Worm (Caenorhabditis elegans) whole organism, mixed stage, embryonic: ENCODE measurements around the gene T13F3.8.

Source experiments
- M03D4.4 ChIP-seq: sonication (generic microtip); optimal IDR thresholded peaks from 2 replicates; lab custom pipeline; 2017; ENCODE audit warnings: mild to moderate bottlenecking, missing genetic modification characterization, missing compliant biosample characterization
- bed-3 ChIP-seq: fragments of 200-800 bp; sonication (Bioruptor generic); optimal IDR thresholded peaks from 3 replicates; lab custom pipeline; 2018; ENCODE audit warnings: mild to moderate bottlenecking, missing genetic modification characterization, moderate library complexity, missing compliant biosample characterization
- blmp-1 ChIP-seq: fragments of 150-350 bp; optimal IDR thresholded peaks from 2 replicates; lab custom pipeline; 2014; ENCODE audit warnings: missing biosample characterization, missing genetic modification characterization
- drap-1 ChIP-seq: fragments of 200-800 bp; sonication (Bioruptor generic); optimal IDR thresholded peaks from 3 replicates; lab custom pipeline; 2018; ENCODE audit warnings: mild to moderate bottlenecking, missing genetic modification characterization, missing compliant biosample characterization
- elt-1 ChIP-seq: sonication (generic microtip); optimal IDR thresholded peaks from 2 replicates; lab custom pipeline; 2017; ENCODE audit warnings: missing genetic modification characterization, mild to moderate bottlenecking, missing compliant biosample characterization, antibody characterized with exemption, moderate library complexity, borderline replicate concordance; ENCODE audit not compliant: insufficient read depth
- elt-3 ChIP-seq: fragments of 150-350 bp; optimal IDR thresholded peaks from 2 replicates; lab custom pipeline; 2014; ENCODE audit warnings: missing biosample characterization, missing genetic modification characterization
- flh-1 ChIP-seq: fragments of 200-800 bp; sonication (Bioruptor generic); optimal IDR thresholded peaks from 2 replicates; lab custom pipeline; 2018; ENCODE audit warnings: mild to moderate bottlenecking, missing genetic modification characterization, moderate library complexity, missing compliant biosample characterization
- ham-2 ChIP-seq: fragments of 200-800 bp; sonication (Bioruptor generic); optimal IDR thresholded peaks from 2 replicates; lab custom pipeline; 2018; ENCODE audit warnings: mild to moderate bottlenecking, missing genetic modification characterization, missing compliant biosample characterization
- hlh-1 ChIP-seq: fragments of 150-350 bp; optimal IDR thresholded peaks from 2 replicates; lab custom pipeline; 2014; ENCODE audit warnings: missing biosample characterization, missing genetic modification reagents, missing genetic modification characterization
- lin-13 ChIP-seq: fragments of 150-350 bp; optimal IDR thresholded peaks from 2 replicates; lab custom pipeline; 2014; ENCODE audit warnings: missing biosample characterization, missing genetic modification characterization
- lin-32 ChIP-seq: fragments of 200-800 bp; sonication (Bioruptor generic); optimal IDR thresholded peaks from 2 replicates; lab custom pipeline; 2018; ENCODE audit warnings: mild to moderate bottlenecking, missing genetic modification characterization, missing compliant biosample characterization
- mep-1 ChIP-seq: fragments of 150-350 bp; optimal IDR thresholded peaks from 2 replicates; lab custom pipeline; 2017; ENCODE audit warnings: missing biosample characterization, missing genetic modification reagents, missing genetic modification characterization, inconsistent platforms
- mls-2 ChIP-seq: sonication (generic microtip); optimal IDR thresholded peaks from 2 replicates; lab custom pipeline; 2016; ENCODE audit warnings: mild to moderate bottlenecking, missing genetic modification characterization, moderate library complexity, missing compliant biosample characterization
- nhr-12 ChIP-seq: fragments of 150-350 bp; optimal IDR thresholded peaks from 2 replicates; lab custom pipeline; 2014; ENCODE audit warnings: missing biosample characterization, missing genetic modification characterization
- nhr-2 ChIP-seq: fragments of 150-350 bp; optimal IDR thresholded peaks from 2 replicates; lab custom pipeline; 2014; ENCODE audit warnings: missing biosample characterization, missing genetic modification characterization
- nhr-237 ChIP-seq: fragments of 150-350 bp; optimal IDR thresholded peaks from 2 replicates; lab custom pipeline; 2014; ENCODE audit warnings: missing biosample characterization, missing genetic modification characterization
- nhr-28 ChIP-seq: fragments of 150-350 bp; optimal IDR thresholded peaks from 2 replicates; lab custom pipeline; 2014; ENCODE audit warnings: missing biosample characterization, missing genetic modification characterization
- nhr-76 ChIP-seq: sonication (generic microtip); optimal IDR thresholded peaks from 2 replicates; lab custom pipeline; 2017; ENCODE audit warnings: missing biosample characterization, missing genetic modification characterization
- pha-4 ChIP-seq: fragments of 150-350 bp; optimal IDR thresholded peaks from 2 replicates; lab custom pipeline; 2018; ENCODE audit warnings: missing biosample characterization, missing genetic modification reagents, missing genetic modification characterization
- sem-2 ChIP-seq: fragments of 200-800 bp; sonication (Bioruptor generic); optimal IDR thresholded peaks from 2 replicates; lab custom pipeline; 2018; ENCODE audit warnings: mild to moderate bottlenecking, missing genetic modification characterization, missing compliant biosample characterization
- sptf-1 ChIP-seq: sonication (generic microtip); optimal IDR thresholded peaks from 2 replicates; lab custom pipeline; 2017; ENCODE audit warnings: mild to moderate bottlenecking, missing genetic modification characterization, moderate library complexity, missing compliant biosample characterization
- unc-120 ChIP-seq: sonication (generic microtip); optimal IDR thresholded peaks from 2 replicates; lab custom pipeline; 2017; ENCODE audit warnings: missing genetic modification characterization, missing compliant biosample characterization; ENCODE audit not compliant: poor library complexity, severe bottlenecking
- unc-39 ChIP-seq: fragments of 150-350 bp; optimal IDR thresholded peaks from 2 replicates; lab custom pipeline; 2014; ENCODE audit warnings: missing biosample characterization, missing genetic modification characterization
- unc-62 ChIP-seq: fragments of 150-350 bp; optimal IDR thresholded peaks from 2 replicates; lab custom pipeline; 2014; ENCODE audit warnings: missing biosample characterization, missing genetic modification reagents, missing genetic modification characterization
- zip-8 ChIP-seq: fragments of 150-350 bp; optimal IDR thresholded peaks from 2 replicates; lab custom pipeline; 2014; ENCODE audit warnings: missing biosample characterization, missing genetic modification characterization

Gene T13F3.8

ce11 chrV:16275347-16275746 lies 5.7 kb downstream of the T13F3.8 start, which contains the start of gene pacl-1:
Gene pacl-1 (minus strand): TSS chrV:16275447.
- TF ChIP-seq mep-1 (no peak), M03D4.4 (tag; lab: Kevin White, UChicago) (no peak), unc-120 (tag; lab: Kevin White, UChicago) (no peak), mls-2 (no peak)

ce11 chrV:16277918-16278317 lies 8.3 kb downstream of the T13F3.8 start, which contains the start of gene cyp-37B1:
Gene cyp-37B1 (plus strand): TSS chrV:16278116.
- TF ChIP-seq ham-2 (GFP tag; lab: Kevin White, UChicago) = no peak
- TF ChIP-seq lin-13 = no peak
- no peak for TF ChIP-seq bed-3 (GFP tag; lab: Kevin White, UChicago)
- TF ChIP-seq lin-32 (GFP tag; lab: Kevin White, UChicago) = no peak
- TF ChIP-seq drap-1 (GFP tag; lab: Kevin White, UChicago) = no peak
- TF ChIP-seq unc-62 (GFP tag; lab: Kevin White, UChicago) = no peak
- no peak for TF ChIP-seq unc-120 (tag; lab: Kevin White, UChicago)
- TF ChIP-seq blmp-1 = no peak

ce11 chrV:16282147-16282546 lies 12.5 kb downstream of the T13F3.8 start, which contains the start of gene F28G4.2:
Gene F28G4.2 (minus strand): TSS chrV:16282321.
- TF ChIP-seq elt-1 = peak; percentile 63
- TF ChIP-seq mls-2 = no peak
- no peak for TF ChIP-seq nhr-237 (tag; lab: Kevin White, UChicago)
- TF ChIP-seq, all 35 proteins: peak for 1

ce11 chrV:16285794-16286193 lies 16.2 kb downstream of the T13F3.8 start, which contains the start of gene F28G4.4:
Gene F28G4.4 (minus strand): TSS chrV:16285894.
- no peak for TF ChIP-seq unc-120 (tag; lab: Kevin White, UChicago)
- TF ChIP-seq nhr-28 = no peak
- no peak for TF ChIP-seq blmp-1

ce11 chrV:16287619-16288018 lies 18.0 kb downstream of the T13F3.8 start, which contains the start of gene F28G4.3:
Gene F28G4.3 (minus strand): TSS chrV:16287719.
- TF ChIP-seq flh-1 (GFP tag; lab: Kevin White, UChicago) (no peak), bed-3 (GFP tag; lab: Kevin White, UChicago) (no peak), elt-1 (no peak), mep-1 (no peak), nhr-2 (no peak), drap-1 (GFP tag; lab: Kevin White, UChicago) (no peak), unc-39 (no peak), nhr-12 (tag; lab: Kevin White, UChicago) (no peak), ham-2 (GFP tag; lab: Kevin White, UChicago) (no peak), nhr-28 (no peak), sptf-1 (tag; lab: Kevin White, UChicago) (no peak), elt-3 (tag; lab: Kevin White, UChicago) (no peak), lin-32 (GFP tag; lab: Kevin White, UChicago) (no peak), sem-2 (GFP tag; lab: Kevin White, UChicago) (no peak), pha-4 (tag; lab: Kevin White, UChicago) (no peak)

- TF ChIP-seq flh-1 (GFP tag; lab: Kevin White, UChicago) = no peak
- TF ChIP-seq blmp-1 = no peak
- TF ChIP-seq ham-2 (GFP tag; lab: Kevin White, UChicago) = no peak
- no peak for TF ChIP-seq hlh-1
- TF ChIP-seq unc-120 (tag; lab: Kevin White, UChicago) = no peak
- TF ChIP-seq lin-32 (GFP tag; lab: Kevin White, UChicago) = no peak
- TF ChIP-seq sem-2 (GFP tag; lab: Kevin White, UChicago) = no peak
- TF ChIP-seq elt-3 (tag; lab: Kevin White, UChicago) = no peak
- TF ChIP-seq nhr-28 = no peak
- TF ChIP-seq zip-8 (tag; lab: Kevin White, UChicago) = no peak
- no peak for TF ChIP-seq unc-39
Measured at ce11 chrV:16292409-16292808, 22.8 kb downstream of the T13F3.8 start, which contains the start of gene oac-5. Gene oac-5 (plus strand): TSS chrV:16292709.

ce11 chrV:16297070-16297469 lies 27.5 kb downstream of the T13F3.8 start, which contains the start of gene srbc-83:
Gene srbc-83 (plus strand): TSS chrV:16297370.
- TF ChIP-seq mep-1 (no peak), unc-39 (no peak), nhr-76 (tag; lab: Kevin White, UChicago) (no peak)
- TF ChIP-seq, all 35 proteins: peak for 0
